Worm (Caenorhabditis elegans) whole organism, L4 larva: Measurements from ENCODE around the gene srj-25.

Experiments
- F37D6.2 ChIP-seq: sonication (generic microtip); optimal IDR thresholded peaks from 2 replicates; lab custom pipeline; 2016; ENCODE audit warnings: mild to moderate bottlenecking, missing genetic modification characterization, missing compliant biosample characterization
- F44E2.7 ChIP-seq: fragments of 200-800 bp; sonication (Bioruptor generic); IDR thresholded peaks from 2 replicates; pipeline ENCODE4 v2.1.2; 2022; ENCODE audit warnings: missing genetic modification characterization, missing compliant biosample characterization
- F49E8.2 ChIP-seq: sonication (generic microtip); optimal IDR thresholded peaks from 2 replicates; lab custom pipeline; 2016; ENCODE audit warnings: missing compliant biosample characterization, mild to moderate bottlenecking, missing genetic modification characterization, borderline replicate concordance
- T26A8.4 ChIP-seq: fragments of 200-800 bp; sonication (Bioruptor generic); IDR thresholded peaks from 2 replicates; pipeline ENCODE4 v1.3.6; 2022; ENCODE audit warnings: missing genetic modification characterization, missing compliant biosample characterization
- Y48G9A.11 ChIP-seq: fragments of 200-800 bp; sonication (Bioruptor generic); IDR thresholded peaks from 2 replicates; pipeline ENCODE4 v1.3.6; 2022; ENCODE audit warnings: missing genetic modification reagents, missing genetic modification characterization, missing compliant biosample characterization
- arid-1 ChIP-seq: fragments of 200-800 bp; sonication (Bioruptor generic); conservative IDR thresholded peaks from 2 replicates; pipeline ENCODE4 v1.3.6; 2022; ENCODE audit warnings: missing genetic modification reagents, missing genetic modification characterization, missing compliant biosample characterization
- attf-4 ChIP-seq: sonication (generic microtip); optimal IDR thresholded peaks from 3 replicates; lab custom pipeline; 2017; ENCODE audit warnings: missing biosample characterization, missing genetic modification characterization
- ceh-62 ChIP-seq: sonication (generic microtip); optimal IDR thresholded peaks from 2 replicates; lab custom pipeline; 2017; ENCODE audit warnings: missing biosample characterization, missing genetic modification characterization
- ceh-82 ChIP-seq: sonication (generic microtip); optimal IDR thresholded peaks from 2 replicates; lab custom pipeline; 2017; ENCODE audit warnings: missing biosample characterization, missing genetic modification characterization
- ces-1 ChIP-seq: fragments of 150-350 bp; sonication (generic microtip); optimal IDR thresholded peaks from 4 replicates; lab custom pipeline; 2014; ENCODE audit warnings: missing biosample characterization, missing genetic modification reagents, missing genetic modification characterization
- ctbp-1 ChIP-seq: fragments of 200-800 bp; sonication (Bioruptor generic); IDR thresholded peaks from 2 replicates; pipeline ENCODE4 v1.3.6; 2022; ENCODE audit warnings: missing genetic modification reagents, missing genetic modification characterization, missing compliant biosample characterization
- daf-12 ChIP-seq: fragments of 150-350 bp; optimal IDR thresholded peaks from 2 replicates; lab custom pipeline; 2014; ENCODE audit warnings: missing biosample characterization, missing genetic modification reagents, missing genetic modification characterization
- daf-16 ChIP-seq, 3 experiments: sonication (generic microtip); optimal IDR thresholded peaks; 2 replicates each; lab custom pipeline; 2016 to 2017; ENCODE audit warnings: missing genetic modification characterization in 3 of 3, missing genetic modification reagents in 3 of 3, mild to moderate bottlenecking in 2 of 3, missing compliant biosample characterization in 2 of 3, missing biosample characterization in 1 of 3, moderate library complexity in 1 of 3
- daf-8 ChIP-seq: fragments of 200-800 bp; sonication (Bioruptor generic); IDR thresholded peaks from 2 replicates; pipeline ENCODE4 v1.3.6; 2022; ENCODE audit warnings: missing genetic modification characterization, missing compliant biosample characterization
- dmd-6 ChIP-seq: fragments of 200-800 bp; sonication (Bioruptor generic); IDR thresholded peaks from 2 replicates; pipeline ENCODE4 v1.3.6; 2022; ENCODE audit warnings: missing genetic modification reagents, missing genetic modification characterization, missing compliant biosample characterization
- dpl-1 ChIP-seq: fragments of 150-350 bp; optimal IDR thresholded peaks from 2 replicates; lab custom pipeline; 2014; ENCODE audit warnings: missing biosample characterization, missing genetic modification reagents, missing genetic modification characterization
- egl-43 ChIP-seq: fragments of 200-800 bp; sonication (Bioruptor generic); IDR thresholded peaks from 2 replicates; pipeline ENCODE4 v1.3.6; 2022; ENCODE audit warnings: missing genetic modification reagents, missing genetic modification characterization, missing compliant biosample characterization
- fkh-10 ChIP-seq: fragments of 150-350 bp; optimal IDR thresholded peaks from 2 replicates; lab custom pipeline; 2014; ENCODE audit warnings: missing biosample characterization, missing genetic modification reagents, missing genetic modification characterization
- fos-1 ChIP-seq: fragments of 150-350 bp; optimal IDR thresholded peaks from 2 replicates; lab custom pipeline; 2014; ENCODE audit warnings: missing biosample characterization, missing genetic modification characterization
- hlh-11 ChIP-seq: fragments of 200-800 bp; sonication (Bioruptor generic); optimal IDR thresholded peaks from 2 replicates; lab custom pipeline; 2018; ENCODE audit warnings: mild to moderate bottlenecking, missing genetic modification characterization, missing compliant biosample characterization
- lim-7 ChIP-seq: fragments of 200-800 bp; sonication (Bioruptor generic); IDR thresholded peaks from 2 replicates; pipeline ENCODE4 v1.3.6; 2022; ENCODE audit warnings: missing genetic modification characterization, missing compliant biosample characterization
- lin-1 ChIP-seq: fragments of 200-800 bp; sonication (Bioruptor generic); IDR thresholded peaks from 2 replicates; pipeline ENCODE4 v1.3.6; 2022; ENCODE audit warnings: missing genetic modification reagents, missing genetic modification characterization, missing compliant biosample characterization
- lin-13 ChIP-seq: fragments of 150-350 bp; optimal IDR thresholded peaks from 2 replicates; lab custom pipeline; 2014; ENCODE audit warnings: missing biosample characterization, missing genetic modification reagents, missing genetic modification characterization
- lin-15B ChIP-seq: fragments of 150-350 bp; sonication (generic microtip); optimal IDR thresholded peaks from 3 replicates; lab custom pipeline; 2014; ENCODE audit warnings: missing biosample characterization, missing genetic modification characterization
- lin-29 ChIP-seq: fragments of 200-800 bp; sonication (Bioruptor generic); IDR thresholded peaks from 2 replicates; pipeline ENCODE4 v1.3.6; 2022; ENCODE audit warnings: missing genetic modification reagents, missing genetic modification characterization, missing compliant biosample characterization
- lsy-2 ChIP-seq, 2 experiments: fragments of 150-350 bp in 1 of 2; sonication (generic microtip) in 1 of 2; optimal IDR thresholded peaks; 2 replicates each; lab custom pipeline; 2014 to 2017; ENCODE audit warnings: missing biosample characterization in 2 of 2, missing genetic modification characterization in 2 of 2
- madf-5 ChIP-seq, 2 experiments: fragments of 200-800 bp; sonication (Bioruptor generic); IDR thresholded peaks; 2 replicates each; pipeline ENCODE4 v1.3.6; 2022; ENCODE audit warnings: missing compliant biosample characterization in 2 of 2, missing genetic modification characterization in 2 of 2
- mdl-1 ChIP-seq, 2 experiments: fragments of 150-350 bp in 1 of 2; sonication (generic microtip) in 1 of 2; optimal IDR thresholded peaks; 2 replicates each; lab custom pipeline; 2014 to 2017; ENCODE audit warnings: missing biosample characterization in 2 of 2, missing genetic modification characterization in 2 of 2
- mxl-2 ChIP-seq: fragments of 200-800 bp; sonication (Bioruptor generic); conservative IDR thresholded peaks from 2 replicates; pipeline ENCODE4 v1.3.6; 2022; ENCODE audit warnings: missing genetic modification reagents, missing genetic modification characterization, missing compliant biosample characterization
- nhr-11 ChIP-seq: fragments of 150-350 bp; optimal IDR thresholded peaks from 2 replicates; lab custom pipeline; 2014; ENCODE audit warnings: missing biosample characterization, missing genetic modification characterization
- nhr-25 ChIP-seq: sonication (generic microtip); optimal IDR thresholded peaks from 2 replicates; lab custom pipeline; 2017; ENCODE audit warnings: missing genetic modification characterization, mild to moderate bottlenecking, missing compliant biosample characterization, antibody characterized with exemption, moderate library complexity, borderline replicate concordance; ENCODE audit not compliant: insufficient read depth
- nhr-42 ChIP-seq: fragments of 200-800 bp; sonication (Bioruptor generic); IDR thresholded peaks from 2 replicates; pipeline ENCODE4 v1.3.6; 2022; ENCODE audit warnings: missing genetic modification characterization, missing compliant biosample characterization
- nhr-6 ChIP-seq: fragments of 150-350 bp; optimal IDR thresholded peaks from 2 replicates; lab custom pipeline; 2014; ENCODE audit warnings: missing biosample characterization, missing genetic modification characterization
- nhr-77 ChIP-seq: fragments of 150-350 bp; optimal IDR thresholded peaks from 2 replicates; lab custom pipeline; 2014; ENCODE audit warnings: missing biosample characterization, missing genetic modification characterization
- pha-4 ChIP-seq, 2 experiments: fragments of 150-350 bp in 1 of 2; fragments of 200-800 bp in 1 of 2; sonication (Bioruptor generic) in 1 of 2; IDR thresholded peaks in 1 of 2; optimal IDR thresholded peaks in 1 of 2; 2 replicates each; pipeline versions ENCODE4 v1.3.6 to Lab custom; 2014 to 2022; ENCODE audit warnings: missing genetic modification characterization in 2 of 2, missing genetic modification reagents in 2 of 2, missing biosample characterization in 1 of 2, missing compliant biosample characterization in 1 of 2
- php-3 ChIP-seq: fragments of 200-800 bp; sonication (Bioruptor generic); IDR thresholded peaks from 2 replicates; pipeline ENCODE4 v1.3.6; 2022; ENCODE audit warnings: missing genetic modification reagents, missing genetic modification characterization, missing compliant biosample characterization
- skn-1 ChIP-seq: fragments of 150-350 bp; optimal IDR thresholded peaks from 2 replicates; lab custom pipeline; 2014; ENCODE audit warnings: missing biosample characterization, missing genetic modification characterization
- snpc-4 ChIP-seq: fragments of 150-350 bp; optimal IDR thresholded peaks from 2 replicates; lab custom pipeline; 2014; ENCODE audit warnings: missing biosample characterization, missing genetic modification characterization
- spr-1 ChIP-seq: sonication (generic microtip); optimal IDR thresholded peaks from 2 replicates; lab custom pipeline; 2016; ENCODE audit warnings: mild to moderate bottlenecking, missing genetic modification characterization, missing compliant biosample characterization
- spr-3 ChIP-seq: fragments of 200-800 bp; sonication (Bioruptor generic); optimal IDR thresholded peaks from 2 replicates; lab custom pipeline; 2018; ENCODE audit warnings: mild to moderate bottlenecking, missing genetic modification characterization, missing compliant biosample characterization
- tag-97 ChIP-seq: fragments of 200-800 bp; sonication (Bioruptor generic); IDR thresholded peaks from 2 replicates; pipeline ENCODE4 v1.3.6; 2022; ENCODE audit warnings: missing genetic modification characterization, missing compliant biosample characterization
- tra-1 ChIP-seq: fragments of 200-800 bp; sonication (Bioruptor generic); IDR thresholded peaks from 2 replicates; pipeline ENCODE4 v1.3.6; 2022; ENCODE audit warnings: missing genetic modification reagents, missing genetic modification characterization, missing compliant biosample characterization
- vab-7 ChIP-seq: fragments of 200-800 bp; sonication (Bioruptor generic); IDR thresholded peaks from 2 replicates; pipeline ENCODE4 v1.3.6; 2022; ENCODE audit warnings: missing genetic modification reagents, missing genetic modification characterization, missing compliant biosample characterization
- zag-1 ChIP-seq: fragments of 150-350 bp; optimal IDR thresholded peaks from 2 replicates; lab custom pipeline; 2014; ENCODE audit warnings: missing biosample characterization, missing genetic modification characterization
- zfp-2 ChIP-seq: sonication (generic microtip); optimal IDR thresholded peaks from 2 replicates; lab custom pipeline; 2016; ENCODE audit warnings: mild to moderate bottlenecking, missing genetic modification characterization, missing compliant biosample characterization
- zfp-3 ChIP-seq: fragments of 200-800 bp; sonication (Bioruptor generic); conservative IDR thresholded peaks from 2 replicates; pipeline ENCODE4 v1.3.6; 2022; ENCODE audit warnings: missing genetic modification reagents, missing genetic modification characterization, missing compliant biosample characterization

The srj-25 gene

ce11 chrV:773256-773655 lies 37.2 kb upstream of the srj-25 start, which contains the start of gene sti-1 (continued):
- TF ChIP-seq mdl-1 (tag; optimal IDR thresholded peaks at IDR 0.05; lab: Kevin White, UChicago) (peak in 1 of 2 experiments; percentile 54), lin-13 (peak; percentile 70), daf-8 (no peak), zag-1 (tag; lab: Kevin White, UChicago) (no peak), arid-1 (GFP tag; lab: Robert Waterston, UW) (no peak), F49E8.2 (tag; lab: Kevin White, UChicago) (peak; percentile 26), ceh-82 (no peak), daf-12 (tag; lab: Kevin White, UChicago) (no peak), fkh-10 (GFP tag; lab: Kevin White, UChicago) (peak; percentile 35), lin-29 (GFP tag; lab: Robert Waterston, UW) (no peak), ces-1 (GFP tag; lab: Kevin White, UChicago) (no peak), lin-1 (GFP tag; lab: Robert Waterston, UW) (no peak), F37D6.2 (peak; percentile 17), spr-1 (peak; percentile 15), snpc-4 (no peak), ctbp-1 (GFP tag; lab: Robert Waterston, UW) (no peak), lsy-2 (tag; optimal IDR thresholded peaks at IDR 0.05; lab: Kevin White, UChicago) (peak in 1 of 2 experiments; percentile 90), madf-5 (GFP tag; IDR thresholded peaks at IDR 0.05; lab: Robert Waterston, UW) (no peak), fos-1 (tag; lab: Kevin White, UChicago) (no peak), skn-1 (tag; lab: Kevin White, UChicago) (no peak), nhr-11 (tag; lab: Kevin White, UChicago) (peak; percentile 66), daf-16 (GFP tag; optimal IDR thresholded peaks at IDR 0.05; lab: Kevin White, UChicago) (no peak), daf-16 (tag; optimal IDR thresholded peaks at IDR 0.05; lab: Kevin White, UChicago) (peak; percentile 20), dmd-6 (peak; percentile 30; the same call in 1 of the 2 replicates), Y48G9A.11 (GFP tag; lab: Robert Waterston, UW) (no peak), zfp-2 (no peak), nhr-6 (peak; percentile 67), lin-15B (tag; lab: Kevin White, UChicago) (peak; percentile 51), vab-7 (GFP tag; lab: Robert Waterston, UW) (no peak), egl-43 (GFP tag; lab: Robert Waterston, UW) (no peak), nhr-77 (peak; percentile 95), pha-4 (GFP tag; IDR thresholded peaks at IDR 0.05; lab: Robert Waterston, UW) (peak; percentile 63; the same call in 1 of the 2 replicates), pha-4 (tag; optimal IDR thresholded peaks at IDR 0.05; lab: Kevin White, UChicago) (peak; percentile 52), tra-1 (GFP tag; lab: Robert Waterston, UW) (0 out of 2 replicates have a peak, but pooled peaks have one; percentile 40), spr-3 (GFP tag; lab: Kevin White, UChicago) (no peak), attf-4 (tag; lab: Kevin White, UChicago) (no peak), zfp-3 (0 out of 2 replicates have a peak, but pooled peaks have one; percentile 47), F44E2.7 (GFP tag; lab: Robert Waterston, UW) (no peak), lim-7 (GFP tag; lab: Robert Waterston, UW) (no peak), dpl-1 (peak; percentile 96), nhr-25 (tag; lab: Kevin White, UChicago) (peak; percentile 69), hlh-11 (peak; percentile 60), ceh-62 (no peak), php-3 (no peak), T26A8.4 (GFP tag; lab: Robert Waterston, UW) (peak; percentile 55; the same call in 1 of the 2 replicates), tag-97 (no peak), nhr-42 (peak; percentile 69; the same call in 1 of the 2 replicates), mxl-2 (GFP tag; lab: Robert Waterston, UW) (no peak)
